Fruit fly (Drosophila melanogaster) whole organism, embryonic: Measurements from ENCODE around the gene CG46311.
A peak's percentile ranks its signal among the peaks of the same experiment; 100 is the strongest.

Source experiments
- CG10366 ChIP-seq: fragments of 200-800 bp; sonication (Bioruptor generic); IDR thresholded peaks from 2 replicates; pipeline ENCODE4 v1.3.6; 2022; ENCODE audit warnings: missing biosample characterization, missing genetic modification characterization
- CG10979 ChIP-seq: fragments of 200-800 bp; sonication (Bioruptor generic); optimal IDR thresholded peaks from 2 replicates; lab custom pipeline; 2018; ENCODE audit warnings: missing biosample characterization, mild to moderate bottlenecking, missing genetic modification characterization, moderate library complexity
- CG11504 ChIP-seq: fragments of 200-800 bp; sonication (Bioruptor generic); optimal IDR thresholded peaks from 3 replicates; lab custom pipeline; 2019; ENCODE audit warnings: missing biosample characterization, mild to moderate bottlenecking, missing genetic modification characterization, moderate library complexity
- CG13287 ChIP-seq: fragments of 200-800 bp; sonication (Bioruptor generic); IDR thresholded peaks from 2 replicates; pipeline ENCODE4 v1.3.6; 2022; ENCODE audit warnings: missing biosample characterization, missing genetic modification characterization; ENCODE audit not compliant: partially characterized antibody
- CG13296 ChIP-seq: fragments of 200-800 bp; sonication (Bioruptor generic); optimal IDR thresholded peaks from 3 replicates; lab custom pipeline; 2018; ENCODE audit warnings: missing biosample characterization, mild to moderate bottlenecking, missing genetic modification characterization
- CG13624 ChIP-seq: fragments of 200-800 bp; sonication (Bioruptor generic); optimal IDR thresholded peaks from 2 replicates; lab custom pipeline; 2016; ENCODE audit warnings: missing biosample characterization, missing genetic modification characterization
- CG14441 ChIP-seq: fragments of 200-800 bp; sonication (Bioruptor generic); IDR thresholded peaks from 2 replicates; pipeline ENCODE4 v1.3.6; 2022; ENCODE audit warnings: missing biosample characterization, missing genetic modification characterization
- CG15269 ChIP-seq: fragments of 200-800 bp; sonication (Bioruptor generic); optimal IDR thresholded peaks from 2 replicates; lab custom pipeline; 2018; ENCODE audit warnings: missing biosample characterization, mild to moderate bottlenecking, missing genetic modification characterization, moderate library complexity
- CG16863 ChIP-seq: fragments of 200-800 bp; sonication (Bioruptor generic); optimal IDR thresholded peaks from 3 replicates; lab custom pipeline; 2016; ENCODE audit warnings: missing biosample characterization, missing genetic modification characterization
- CG17568 ChIP-seq: fragments of 200-800 bp; sonication (Bioruptor generic); optimal IDR thresholded peaks from 2 replicates; lab custom pipeline; 2018; ENCODE audit warnings: missing biosample characterization, mild to moderate bottlenecking, missing genetic modification characterization, moderate library complexity
- CG18764 ChIP-seq: fragments of 200-800 bp; sonication (Bioruptor generic); optimal IDR thresholded peaks from 3 replicates; lab custom pipeline; 2016; ENCODE audit warnings: missing biosample characterization, missing genetic modification characterization
- CG30403 ChIP-seq: fragments of 200-800 bp; sonication (Bioruptor generic); optimal IDR thresholded peaks from 3 replicates; lab custom pipeline; 2016; ENCODE audit warnings: missing biosample characterization, missing genetic modification characterization
- CG3163 ChIP-seq: fragments of 200-800 bp; sonication (Bioruptor generic); optimal IDR thresholded peaks from 3 replicates; lab custom pipeline; 2016; ENCODE audit warnings: missing biosample characterization, missing genetic modification characterization
- CG32532 ChIP-seq: fragments of 200-800 bp; sonication (Bioruptor generic); IDR thresholded peaks from 2 replicates; pipeline ENCODE4 v1.3.6; 2022; ENCODE audit warnings: missing biosample characterization, missing genetic modification characterization
- CG3847 ChIP-seq: fragments of 200-800 bp; sonication (Bioruptor generic); IDR thresholded peaks from 2 replicates; pipeline ENCODE4 v1.3.6; 2022; ENCODE audit warnings: missing biosample characterization, missing genetic modification characterization
- CG4328 ChIP-seq: fragments of 200-800 bp; sonication (Bioruptor generic); optimal IDR thresholded peaks from 3 replicates; lab custom pipeline; 2017; ENCODE audit warnings: missing biosample characterization, missing genetic modification reagents, missing genetic modification characterization
- CG43689 ChIP-seq: fragments of 200-800 bp; sonication (Bioruptor generic); IDR thresholded peaks from 2 replicates; pipeline ENCODE4 v1.3.6; 2022; ENCODE audit warnings: missing biosample characterization, missing genetic modification characterization
- CG4854 ChIP-seq: fragments of 200-800 bp; sonication (Bioruptor generic); optimal IDR thresholded peaks from 2 replicates; lab custom pipeline; 2016; ENCODE audit warnings: missing biosample characterization, missing genetic modification characterization, inconsistent platforms
- CG6175 ChIP-seq: fragments of 200-800 bp; sonication (Bioruptor generic); IDR thresholded peaks from 3 replicates; pipeline ENCODE4 v1.3.6; 2022; ENCODE audit warnings: missing biosample characterization, missing genetic modification characterization
- CG7839 ChIP-seq: fragments of 200-800 bp; sonication (Bioruptor generic); optimal IDR thresholded peaks from 3 replicates; lab custom pipeline; 2018; ENCODE audit warnings: missing biosample characterization, mild to moderate bottlenecking, missing genetic modification characterization, moderate library complexity
- CG7987 ChIP-seq: fragments of 200-800 bp; sonication (Bioruptor generic); optimal IDR thresholded peaks from 2 replicates; lab custom pipeline; 2018; ENCODE audit warnings: missing biosample characterization, mild to moderate bottlenecking, missing genetic modification characterization, moderate library complexity
- CG9817 ChIP-seq: fragments of 200-800 bp; sonication (Bioruptor generic); optimal IDR thresholded peaks from 2 replicates; lab custom pipeline; 2018; ENCODE audit warnings: missing biosample characterization, mild to moderate bottlenecking, missing genetic modification characterization, moderate library complexity
- Eip74EF ChIP-seq, 2 experiments: fragments of 200-800 bp in 1 of 2; fragments of >200 bp in 1 of 2; sonication (Bioruptor generic) in 1 of 2; optimal IDR thresholded peaks; 2 replicates each; lab custom pipeline; 2017 to 2019; ENCODE audit warnings: missing biosample characterization in 2 of 2, missing genetic modification characterization in 2 of 2, mild to moderate bottlenecking in 1 of 2, moderate library complexity in 1 of 2
- Gsc ChIP-seq: fragments of 200-800 bp; sonication (Bioruptor generic); IDR thresholded peaks from 2 replicates; pipeline ENCODE4 v1.3.6; 2022; ENCODE audit warnings: missing biosample characterization, missing genetic modification characterization
- HmgZ ChIP-seq: fragments of 200-800 bp; sonication (Bioruptor generic); optimal IDR thresholded peaks from 2 replicates; lab custom pipeline; 2018; ENCODE audit warnings: missing biosample characterization, mild to moderate bottlenecking, missing genetic modification characterization
- Lhr ChIP-seq: fragments of 200-800 bp; sonication (Bioruptor generic); optimal IDR thresholded peaks from 3 replicates; lab custom pipeline; 2017; ENCODE audit warnings: mild to moderate bottlenecking, missing biosample characterization, missing genetic modification reagents, missing genetic modification characterization
- Meics ChIP-seq: fragments of 200-800 bp; sonication (Bioruptor generic); optimal IDR thresholded peaks from 2 replicates; lab custom pipeline; 2017; ENCODE audit warnings: missing biosample characterization, mild to moderate bottlenecking, missing genetic modification characterization
- ash1 ChIP-seq: fragments of 200-800 bp; sonication (Bioruptor generic); optimal IDR thresholded peaks from 2 replicates; lab custom pipeline; 2018; ENCODE audit warnings: missing biosample characterization, mild to moderate bottlenecking, missing genetic modification characterization
- az2 ChIP-seq: fragments of 200-800 bp; sonication (Bioruptor generic); optimal IDR thresholded peaks from 3 replicates; lab custom pipeline; 2016; ENCODE audit warnings: missing biosample characterization, missing genetic modification characterization
- bcd ChIP-seq: fragments of 200-800 bp; sonication (Bioruptor generic); optimal IDR thresholded peaks from 2 replicates; lab custom pipeline; 2017; ENCODE audit warnings: missing biosample characterization, mild to moderate bottlenecking, missing genetic modification characterization
- chn ChIP-seq: fragments of 200-800 bp; sonication (Bioruptor generic); optimal IDR thresholded peaks from 2 replicates; lab custom pipeline; 2016; ENCODE audit warnings: missing biosample characterization, missing genetic modification characterization
- crc ChIP-seq: fragments of 200-800 bp; sonication (Bioruptor generic); optimal IDR thresholded peaks from 2 replicates; lab custom pipeline; 2016; ENCODE audit warnings: missing biosample characterization, missing genetic modification characterization
- croc ChIP-seq: fragments of 200-800 bp; sonication (Bioruptor generic); conservative IDR thresholded peaks from 3 replicates; pipeline ENCODE4 v1.3.6; 2022; ENCODE audit warnings: missing biosample characterization, missing genetic modification characterization
- dpn ChIP-seq, 2 experiments: fragments of 200-800 bp; sonication (Bioruptor generic); optimal IDR thresholded peaks; 3 replicates each; lab custom pipeline; 2016; ENCODE audit warnings: missing biosample characterization in 2 of 2, missing genetic modification characterization in 2 of 2
- eve ChIP-seq, 2 experiments: fragments of >200 bp; optimal IDR thresholded peaks; 2 replicates each; lab custom pipeline; 2017; ENCODE audit warnings: missing biosample characterization in 2 of 2, missing genetic modification characterization in 2 of 2
- fd96Cb ChIP-seq: fragments of 200-800 bp; sonication (Bioruptor generic); optimal IDR thresholded peaks from 2 replicates; lab custom pipeline; 2018; ENCODE audit warnings: missing biosample characterization, mild to moderate bottlenecking, missing genetic modification characterization, moderate library complexity
- fru ChIP-seq: fragments of >200 bp; optimal IDR thresholded peaks from 2 replicates; lab custom pipeline; 2017
- ham ChIP-seq: fragments of 200-800 bp; sonication (Bioruptor generic); IDR thresholded peaks from 2 replicates; pipeline ENCODE4 v1.3.6; 2022; ENCODE audit warnings: missing biosample characterization, missing genetic modification characterization
- hkb ChIP-seq, 2 experiments: fragments of 200-800 bp in 1 of 2; fragments of >200 bp in 1 of 2; sonication (Bioruptor generic) in 1 of 2; IDR thresholded peaks in 1 of 2; optimal IDR thresholded peaks in 1 of 2; 2 replicates each; pipeline versions ENCODE4 v1.3.6 to Lab custom; 2017 to 2022; ENCODE audit warnings: missing biosample characterization in 1 of 2, missing genetic modification characterization in 1 of 2
- mirr ChIP-seq: fragments of 200-800 bp; sonication (Bioruptor generic); optimal IDR thresholded peaks from 3 replicates; lab custom pipeline; 2018; ENCODE audit warnings: missing biosample characterization, mild to moderate bottlenecking, missing genetic modification characterization
- nom ChIP-seq: fragments of 200-800 bp; sonication (Bioruptor generic); optimal IDR thresholded peaks from 2 replicates; lab custom pipeline; 2017; ENCODE audit warnings: missing biosample characterization, missing genetic modification characterization, mild to moderate bottlenecking, moderate library complexity, missing genetic modification reagents
- onecut ChIP-seq: fragments of 200-800 bp; sonication (Bioruptor generic); IDR thresholded peaks from 2 replicates; pipeline ENCODE4 v1.3.6; 2022; ENCODE audit warnings: missing biosample characterization, missing genetic modification characterization
- otp ChIP-seq: fragments of 200-800 bp; sonication (Bioruptor generic); IDR thresholded peaks from 3 replicates; pipeline ENCODE4, ENCODE4 v1.3.6; 2022; ENCODE audit warnings: missing biosample characterization, missing genetic modification characterization
- pfk ChIP-seq: fragments of 200-800 bp; sonication (Bioruptor generic); optimal IDR thresholded peaks from 2 replicates; lab custom pipeline; 2018; ENCODE audit warnings: missing biosample characterization, mild to moderate bottlenecking, missing genetic modification characterization, moderate library complexity
- pnt ChIP-seq: fragments of 200-800 bp; sonication (Bioruptor generic); optimal IDR thresholded peaks from 3 replicates; lab custom pipeline; 2016; ENCODE audit warnings: missing biosample characterization, missing genetic modification characterization
- row ChIP-seq: fragments of 200-800 bp; sonication (Bioruptor generic); IDR thresholded peaks from 3 replicates; pipeline ENCODE4 v1.3.6; 2022; ENCODE audit warnings: missing biosample characterization, missing genetic modification characterization
- shn ChIP-seq: fragments of 200-800 bp; sonication (Bioruptor generic); optimal IDR thresholded peaks from 3 replicates; lab custom pipeline; 2016; ENCODE audit warnings: missing biosample characterization, missing genetic modification characterization
- sob ChIP-seq: fragments of 200-800 bp; sonication (Bioruptor generic); IDR thresholded peaks from 2 replicates; pipeline ENCODE4 v1.3.6; 2022; ENCODE audit warnings: missing biosample characterization, missing genetic modification characterization
- ssp ChIP-seq: fragments of 200-800 bp; sonication (Bioruptor generic); IDR thresholded peaks from 2 replicates; pipeline ENCODE4 v1.3.6; 2022; ENCODE audit warnings: missing biosample characterization, missing genetic modification characterization
- tap ChIP-seq: fragments of 200-800 bp; optimal IDR thresholded peaks from 3 replicates; lab custom pipeline; 2019; ENCODE audit warnings: missing biosample characterization, mild to moderate bottlenecking, missing genetic modification characterization, moderate library complexity
- zfh1 ChIP-seq: fragments of 200-800 bp; sonication (Bioruptor generic); IDR thresholded peaks from 3 replicates; pipeline ENCODE4 v1.3.6; 2022; ENCODE audit warnings: missing biosample characterization, missing genetic modification characterization

CG46311 gene

DNA sequence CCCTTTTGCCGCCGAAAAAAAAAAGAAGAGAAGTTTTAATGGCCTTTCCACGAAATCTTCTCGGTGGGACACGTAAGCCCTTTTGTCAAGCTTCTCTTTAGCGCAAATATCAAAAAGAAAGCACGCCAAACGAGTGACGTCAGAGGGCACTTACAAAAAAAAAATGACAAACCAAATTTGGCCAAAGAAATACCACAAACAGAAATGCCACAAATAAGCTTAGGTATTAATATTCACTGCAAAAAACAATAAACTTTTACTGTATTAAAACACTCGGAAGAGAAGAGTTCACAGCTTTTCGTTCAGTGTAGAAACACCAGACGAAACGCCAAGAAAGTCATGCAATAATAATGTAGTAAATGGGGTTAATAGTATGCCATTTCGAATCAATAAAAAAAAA lies 4.5 kb downstream of the CG46311 start (continued):
- TF ChIP-seq Meics (GFP tag; lab: Kevin White, UChicago) (peak; percentile 10), hkb (optimal IDR thresholded peaks at IDR 0.05; lab: Kevin White, UChicago) (no peak), hkb (GFP tag; IDR thresholded peaks at IDR 0.05; lab: Robert Waterston, UW) (no peak), CG4854 (no peak), otp (0 out of 3 replicates have a peak, but pooled peaks have one; percentile 17), tap (tag; lab: Kevin White, UChicago) (no peak), chn (GFP tag; lab: Kevin White, UChicago) (no peak), zfh1 (GFP tag; lab: Robert Waterston, UW) (peak; percentile 50; the same call in 1 of the 3 replicates), CG7839 (peak; percentile 43), mirr (GFP tag; lab: Kevin White, UChicago) (no peak), fru (lab: Kevin White, UChicago) (no peak), shn (GFP tag; lab: Kevin White, UChicago) (no peak), ssp (no peak), CG13287 (GFP tag; lab: Robert Waterston, UW) (no peak), HmgZ (tag; lab: Kevin White, UChicago) (no peak), pnt (GFP tag; lab: Kevin White, UChicago) (no peak), CG16863 (no peak), row (peak; percentile 55; the same call in 2 of the 3 replicates), CG18764 (no peak), CG4328 (no peak), CG10979 (tag; lab: Kevin White, UChicago) (peak; percentile 19), CG15269 (tag; lab: Kevin White, UChicago) (peak; percentile 14), nom (no peak), CG13624 (GFP tag; lab: Kevin White, UChicago) (peak; percentile 6), pfk (GFP tag; lab: Kevin White, UChicago) (no peak), crc (GFP tag; lab: Kevin White, UChicago) (no peak), sob (GFP tag; lab: Robert Waterston, UW) (0 out of 2 replicates have a peak, but pooled peaks have one; percentile 48), CG30403 (GFP tag; lab: Kevin White, UChicago) (peak; percentile 25), CG32532 (peak; percentile 53; the same call in 1 of the 2 replicates), Eip74EF (GFP tag; optimal IDR thresholded peaks at IDR 0.05; lab: Kevin White, UChicago) (no peak), ash1 (GFP tag; lab: Kevin White, UChicago) (no peak), dpn (GFP tag; optimal IDR thresholded peaks at IDR 0.05; lab: Kevin White, UChicago) (peak in 1 of 2 experiments; percentile 3), CG7987 (GFP tag; lab: Kevin White, UChicago) (no peak), Lhr (GFP tag; lab: Kevin White, UChicago) (no peak), CG17568 (GFP tag; lab: Kevin White, UChicago) (no peak), az2 (GFP tag; lab: Kevin White, UChicago) (peak; percentile 14), eve (GFP tag; optimal IDR thresholded peaks at IDR 0.05; lab: Kevin White, UChicago) (peak in 1 of 2 experiments; percentile 30), CG6175 (GFP tag; lab: Robert Waterston, UW) (no peak), CG11504 (tag; lab: Kevin White, UChicago) (peak; percentile 59), croc (GFP tag; lab: Robert Waterston, UW) (no peak), CG3163 (no peak), fd96Cb (peak; percentile 18), CG43689 (GFP tag; lab: Robert Waterston, UW) (no peak), onecut (GFP tag; lab: Robert Waterston, UW) (0 out of 2 replicates have a peak, but pooled peaks have one; percentile 6), CG3847 (GFP tag; lab: Robert Waterston, UW) (peak; percentile 45), ham (GFP tag; lab: Robert Waterston, UW) (no peak), CG9817 (tag; lab: Kevin White, UChicago) (peak; percentile 1), bcd (GFP tag; lab: Kevin White, UChicago) (no peak), CG10366 (GFP tag; lab: Robert Waterston, UW) (peak; percentile 21; the same call in 1 of the 2 replicates), CG13296 (peak; percentile 8), CG14441 (GFP tag; lab: Robert Waterston, UW) (peak; percentile 45; the same call in 1 of the 2 replicates), Gsc (GFP tag; lab: Robert Waterston, UW) (no peak)
